Worm (Caenorhabditis elegans): ENCODE data around the gene K10B2.4.

DNA sequence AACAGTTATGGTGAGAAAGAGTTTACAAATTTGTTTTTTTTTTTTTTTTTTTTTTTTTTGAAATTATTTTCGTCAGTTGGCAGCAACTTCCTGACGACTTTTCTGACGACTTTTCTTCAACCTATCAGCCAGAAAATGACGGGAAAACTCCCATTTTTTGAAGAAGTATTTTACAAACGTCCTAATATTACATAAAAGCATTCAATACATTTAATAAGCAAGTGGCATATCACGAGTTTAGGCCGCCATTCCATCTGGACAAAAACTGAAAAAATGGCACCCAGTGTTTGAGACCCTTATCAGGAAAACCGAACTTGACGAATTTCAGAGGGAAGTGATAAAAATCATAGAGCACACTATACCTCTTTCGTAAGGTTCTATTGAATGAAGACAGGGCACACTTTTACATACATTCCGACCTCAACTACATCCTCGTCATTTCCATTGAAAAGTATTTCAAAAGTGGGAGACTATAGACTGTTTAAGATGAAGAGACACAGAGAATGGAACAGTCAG is 26.0 kb downstream of the K10B2.4 start:
- TF ChIP-seq ama-1 (optimal IDR thresholded peaks at IDR 0.05), result no peak
- TF ChIP-seq elt-3 (tag; optimal IDR thresholded peaks at IDR 0.05), result no peak
- no peak for TF ChIP-seq hpl-2 (GFP tag; optimal IDR thresholded peaks at IDR 0.05)
- TF ChIP-seq ztf-11 (tag; optimal IDR thresholded peaks at IDR 0.05), result no peak
- TF ChIP-seq ces-1 (GFP tag; optimal IDR thresholded peaks at IDR 0.05), result no peak
- TF ChIP-seq isw-1 (GFP tag; IDR thresholded peaks at IDR 0.05), result no peak
- TF ChIP-seq lin-39 (tag; optimal IDR thresholded peaks at IDR 0.05), result no peak
- no peak for TF ChIP-seq unc-30 (tag; optimal IDR thresholded peaks at IDR 0.05)
- no peak for TF ChIP-seq aly-2 (tag; optimal IDR thresholded peaks at IDR 0.05)
- TF ChIP-seq nhr-12 (tag; optimal IDR thresholded peaks at IDR 0.05), result no peak
- TF ChIP-seq mep-1 (tag; optimal IDR thresholded peaks at IDR 0.05), result no peak
- TF ChIP-seq unc-86 (tag; optimal IDR thresholded peaks at IDR 0.05), result no peak
- no peak for TF ChIP-seq swsn-7 (tag; optimal IDR thresholded peaks at IDR 0.05)
